Worm (Caenorhabditis elegans): ENCODE measurements around the gene lact-8.

- TF ChIP-seq elt-3 (tag; optimal IDR thresholded peaks at IDR 0.05) (no peak), pha-4 (tag; optimal IDR thresholded peaks at IDR 0.05) (no peak), ces-1 (GFP tag; optimal IDR thresholded peaks at IDR 0.05) (no peak), ceh-39 (tag; optimal IDR thresholded peaks at IDR 0.05) (no peak), unc-39 (tag; optimal IDR thresholded peaks at IDR 0.05) (no peak), nhr-237 (tag; optimal IDR thresholded peaks at IDR 0.05) (no peak), blmp-1 (tag; optimal IDR thresholded peaks at IDR 0.05) (no peak), bed-3 (GFP tag; optimal IDR thresholded peaks at IDR 0.05) (no peak), cnd-1 (tag; optimal IDR thresholded peaks at IDR 0.05) (no peak), unc-120 (tag; optimal IDR thresholded peaks at IDR 0.05; ENCODE audit: poor library complexity, severe bottlenecking) (no peak)
Observed at ce11 chrV:11051921-11052320, 41.5 kb downstream of the lact-8 start, which contains the start of gene T04C12.33.
